Worm (Caenorhabditis elegans) whole organism, young adult: ENCODE measurements around the gene C08E3.1.

Experiments
- F23B12.7 ChIP-seq: sonication (generic microtip); optimal IDR thresholded peaks from 2 replicates; lab custom pipeline; 2017; ENCODE audit warnings: missing genetic modification characterization, mild to moderate bottlenecking, missing compliant biosample characterization, antibody characterized with exemption, moderate library complexity; ENCODE audit not compliant: insufficient read depth
- F55B11.4 ChIP-seq: sonication (generic microtip); optimal IDR thresholded peaks from 2 replicates; lab custom pipeline; 2016; ENCODE audit warnings: missing compliant biosample characterization, missing genetic modification characterization, borderline replicate concordance; ENCODE audit not compliant: insufficient read depth
- Y53F4B.3 ChIP-seq: fragments of 200-800 bp; sonication (Bioruptor generic); IDR thresholded peaks from 2 replicates; pipeline ENCODE4 v1.3.6; 2022; ENCODE audit warnings: missing genetic modification reagents, missing genetic modification characterization, missing compliant biosample characterization
- dpl-1 ChIP-seq: fragments of 150-350 bp; optimal IDR thresholded peaks from 2 replicates; lab custom pipeline; 2014; ENCODE audit warnings: missing biosample characterization, missing genetic modification reagents, missing genetic modification characterization
- egrh-3 ChIP-seq: fragments of 200-800 bp; sonication (Bioruptor generic); IDR thresholded peaks from 2 replicates; pipeline ENCODE4 v1.3.6; 2022; ENCODE audit warnings: missing genetic modification reagents, missing genetic modification characterization, missing compliant biosample characterization
- him-1 ChIP-seq: sonication (generic microtip); optimal IDR thresholded peaks from 2 replicates; lab custom pipeline; 2016; ENCODE audit warnings: missing genotype, missing genetic modification reagents, missing genetic modification characterization, missing compliant biosample characterization
- hrde-1 ChIP-seq: sonication (generic microtip); optimal IDR thresholded peaks from 2 replicates; lab custom pipeline; 2016; ENCODE audit warnings: missing genetic modification characterization, mild to moderate bottlenecking, missing compliant biosample characterization, moderate library complexity, missing genotype, missing genetic modification reagents, borderline replicate concordance
- lag-1 ChIP-seq: fragments of 200-800 bp; sonication (Bioruptor generic); IDR thresholded peaks from 2 replicates; pipeline ENCODE4 v1.3.6; 2022; ENCODE audit warnings: missing genetic modification reagents, missing genetic modification characterization, missing compliant biosample characterization
- pbrm-1 ChIP-seq: fragments of 200-800 bp; sonication (Bioruptor generic); IDR thresholded peaks from 2 replicates; pipeline ENCODE4 v1.3.6; 2022; ENCODE audit warnings: missing genetic modification reagents, missing genetic modification characterization, missing compliant biosample characterization
- snpc-1.1 ChIP-seq: sonication (generic microtip); optimal IDR thresholded peaks from 2 replicates; lab custom pipeline; 2017; ENCODE audit warnings: missing genetic modification characterization, mild to moderate bottlenecking, missing compliant biosample characterization, antibody characterized with exemption, moderate library complexity, missing genotype, missing genetic modification reagents; ENCODE audit not compliant: insufficient read depth
- snpc-1.3 ChIP-seq: sonication (generic microtip); optimal IDR thresholded peaks from 2 replicates; lab custom pipeline; 2017; ENCODE audit warnings: missing genetic modification characterization, mild to moderate bottlenecking, missing compliant biosample characterization, antibody characterized with exemption, moderate library complexity, missing genotype, missing genetic modification reagents; ENCODE audit not compliant: insufficient read depth
- zim-3 ChIP-seq: sonication (generic microtip); optimal IDR thresholded peaks from 2 replicates; lab custom pipeline; 2017; ENCODE audit warnings: mild to moderate bottlenecking, missing genetic modification characterization, moderate library complexity, missing compliant biosample characterization

DNA sequence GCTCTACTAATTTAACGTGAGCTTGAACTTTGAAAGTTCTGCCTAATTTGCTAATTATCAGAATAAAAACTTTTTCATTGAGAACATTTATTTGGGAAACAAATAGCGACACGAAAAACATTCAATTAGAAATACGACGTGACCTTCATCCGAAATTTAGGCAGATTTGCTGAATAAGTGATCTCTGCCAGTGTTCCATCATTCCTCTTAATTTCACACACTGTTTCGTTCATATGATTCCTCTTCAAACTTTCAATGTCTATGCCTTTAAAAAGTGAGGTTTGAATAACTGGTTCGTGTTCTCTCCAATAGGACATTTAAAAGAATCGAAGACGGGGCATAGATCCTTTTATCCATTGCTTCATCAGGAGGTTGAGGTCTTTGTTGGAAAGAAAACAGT lies 16.9 kb downstream of the C08E3.1 start, which contains the start of gene fbxb-20:
- no peak for TF ChIP-seq snpc-1.1 (tag; lab: Kevin White, UChicago)
- no peak for TF ChIP-seq Y53F4B.3 (GFP tag; lab: Robert Waterston, UW)
- TF ChIP-seq him-1, result no peak
- no peak for TF ChIP-seq zim-3
- TF ChIP-seq hrde-1, result no peak
- TF ChIP-seq lag-1, result no peak
- no peak for TF ChIP-seq snpc-1.3 (tag; lab: Kevin White, UChicago)
- no peak for TF ChIP-seq F23B12.7
- TF ChIP-seq egrh-3 (GFP tag; lab: Robert Waterston, UW), result no peak
- no peak for TF ChIP-seq dpl-1
- TF ChIP-seq pbrm-1, result no peak
- no peak for TF ChIP-seq F55B11.4
